Fruit fly (Drosophila melanogaster) whole organism, pupa: ENCODE measurements around the gene a10.

ENCODE experiments used
- CG10348 ChIP-seq: fragments of 200-800 bp; sonication (Bioruptor generic); IDR thresholded peaks from 2 replicates; pipeline ENCODE4 v1.3.6; 2022; ENCODE audit warnings: missing biosample characterization, missing genetic modification characterization
- CG12605 ChIP-seq: fragments of 200-800 bp; sonication (Bioruptor generic); IDR thresholded peaks from 2 replicates; pipeline ENCODE4 v1.3.6; 2022; ENCODE audit warnings: missing biosample characterization, missing genetic modification characterization
- CG15710 ChIP-seq: fragments of 200-800 bp; sonication (Bioruptor generic); optimal IDR thresholded peaks from 2 replicates; lab custom pipeline; 2018; ENCODE audit warnings: missing biosample characterization, mild to moderate bottlenecking, missing genetic modification characterization, moderate library complexity
- CG17806 ChIP-seq: fragments of 200-800 bp; sonication (Bioruptor generic); optimal IDR thresholded peaks from 2 replicates; lab custom pipeline; 2018; ENCODE audit warnings: missing biosample characterization, mild to moderate bottlenecking, missing genetic modification characterization, moderate library complexity
- CG32121 ChIP-seq: fragments of 200-800 bp; sonication (Bioruptor generic); IDR thresholded peaks from 2 replicates; pipeline ENCODE4 v1.3.6; 2022; ENCODE audit warnings: missing biosample characterization, missing genetic modification characterization
- CG34367 ChIP-seq: fragments of 200-800 bp; sonication (Bioruptor generic); optimal IDR thresholded peaks from 2 replicates; lab custom pipeline; 2018; ENCODE audit warnings: missing biosample characterization, mild to moderate bottlenecking, missing genetic modification characterization
- CG8159 ChIP-seq: fragments of 200-800 bp; sonication (Bioruptor generic); optimal IDR thresholded peaks from 3 replicates; lab custom pipeline; 2018; ENCODE audit warnings: missing biosample characterization, mild to moderate bottlenecking, missing genetic modification characterization, moderate library complexity
- CG8301 ChIP-seq: fragments of 200-800 bp; sonication (Bioruptor generic); optimal IDR thresholded peaks from 2 replicates; lab custom pipeline; 2018; ENCODE audit warnings: missing biosample characterization, mild to moderate bottlenecking, missing genetic modification characterization
- CG9948 ChIP-seq: fragments of 200-800 bp; sonication (Bioruptor generic); optimal IDR thresholded peaks from 2 replicates; lab custom pipeline; 2018; ENCODE audit warnings: missing biosample characterization, mild to moderate bottlenecking, missing genetic modification characterization, moderate library complexity
- EcR ChIP-seq: fragments of 200-800 bp; sonication (Bioruptor generic); optimal IDR thresholded peaks from 3 replicates; lab custom pipeline; 2019; ENCODE audit warnings: missing biosample characterization, missing genetic modification characterization, mild to moderate bottlenecking, moderate library complexity, missing genetic modification reagents
- Ets98B ChIP-seq: fragments of 200-800 bp; sonication (Bioruptor generic); IDR thresholded peaks from 2 replicates; pipeline ENCODE4 v1.3.6; 2022; ENCODE audit warnings: missing biosample characterization, missing genetic modification characterization
- Pif1A ChIP-seq: fragments of 200-800 bp; sonication (Bioruptor generic); optimal IDR thresholded peaks from 3 replicates; lab custom pipeline; 2016; ENCODE audit warnings: missing biosample characterization, missing genetic modification characterization
- Pif1B ChIP-seq: fragments of 200-800 bp; sonication (Bioruptor generic); optimal IDR thresholded peaks from 3 replicates; lab custom pipeline; 2016; ENCODE audit warnings: missing biosample characterization, missing genetic modification characterization
- Snoo ChIP-seq: fragments of 200-800 bp; sonication (Bioruptor generic); optimal IDR thresholded peaks from 3 replicates; lab custom pipeline; 2017; ENCODE audit warnings: missing biosample characterization, mild to moderate bottlenecking, missing genetic modification characterization, inconsistent platforms
- fd96Ca ChIP-seq: fragments of 200-800 bp; sonication (Bioruptor generic); IDR thresholded peaks from 3 replicates; pipeline ENCODE4 v1.3.6; 2022; ENCODE audit warnings: missing biosample characterization, missing genetic modification characterization
- gl ChIP-seq: fragments of 200-800 bp; sonication (Bioruptor generic); optimal IDR thresholded peaks from 2 replicates; lab custom pipeline; 2018; ENCODE audit warnings: missing biosample characterization, mild to moderate bottlenecking, missing genetic modification characterization
- rn ChIP-seq: fragments of 200-800 bp; sonication (Bioruptor generic); IDR thresholded peaks from 2 replicates; pipeline ENCODE4 v1.3.6; 2022; ENCODE audit warnings: missing biosample characterization, missing genetic modification characterization

The a10 gene

dm6 chr3L:16974645-16975151 is 48.8 kb downstream of the a10 start:
- peak; percentile 13 for TF ChIP-seq CG15710 (tag; lab: Kevin White, UChicago)
- TF ChIP-seq Pif1B, result no peak
- no peak for TF ChIP-seq CG34367
- TF ChIP-seq CG12605, result peak; percentile 60
- no peak for TF ChIP-seq EcR (GFP tag; lab: Kevin White, UChicago)
- no peak for TF ChIP-seq CG10348 (GFP tag; lab: Robert Waterston, UW)
- 0 out of 3 replicates have a peak, but pooled peaks have one; percentile 35 for TF ChIP-seq fd96Ca (GFP tag; lab: Robert Waterston, UW)
- no peak; the same call in 1 of the 2 replicates for TF ChIP-seq Ets98B (GFP tag; lab: Robert Waterston, UW)
- peak; percentile 38 for TF ChIP-seq gl (tag; lab: Kevin White, UChicago)
- TF ChIP-seq rn (GFP tag; lab: Robert Waterston, UW), result no peak
- peak; percentile 23 for TF ChIP-seq CG17806 (tag; lab: Kevin White, UChicago)
- TF ChIP-seq CG8159, result peak; percentile 62
- TF ChIP-seq CG8301 (tag; lab: Kevin White, UChicago), result peak; percentile 18
- TF ChIP-seq Pif1A, result peak; percentile 20
- peak; percentile 46 for TF ChIP-seq CG9948 (tag; lab: Kevin White, UChicago)
- TF ChIP-seq Snoo, result peak; percentile 43
- TF ChIP-seq CG32121 (GFP tag; lab: Robert Waterston, UW), result 0 out of 2 replicates have a peak, but pooled peaks have one; percentile 5
